Worm (Caenorhabditis elegans) whole organism, mixed stage, embryonic: ENCODE data around the gene flap-1.

Experiments used
- bed-3 ChIP-seq: fragments of 200-800 bp; sonication (Bioruptor generic); optimal IDR thresholded peaks from 3 replicates; lab custom pipeline; 2018; ENCODE audit warnings: mild to moderate bottlenecking, missing genetic modification characterization, moderate library complexity, missing compliant biosample characterization
- lin-13 ChIP-seq: fragments of 150-350 bp; optimal IDR thresholded peaks from 2 replicates; lab custom pipeline; 2014; ENCODE audit warnings: missing biosample characterization, missing genetic modification characterization
- nhr-28 ChIP-seq: fragments of 150-350 bp; optimal IDR thresholded peaks from 2 replicates; lab custom pipeline; 2014; ENCODE audit warnings: missing biosample characterization, missing genetic modification characterization
- nhr-76 ChIP-seq: sonication (generic microtip); optimal IDR thresholded peaks from 2 replicates; lab custom pipeline; 2017; ENCODE audit warnings: missing biosample characterization, missing genetic modification characterization
- pha-4 ChIP-seq: fragments of 150-350 bp; optimal IDR thresholded peaks from 2 replicates; lab custom pipeline; 2018; ENCODE audit warnings: missing biosample characterization, missing genetic modification reagents, missing genetic modification characterization
- snpc-4 ChIP-seq: fragments of 150-350 bp; optimal IDR thresholded peaks from 2 replicates; lab custom pipeline; 2014; ENCODE audit warnings: missing biosample characterization, missing genetic modification characterization

DNA sequence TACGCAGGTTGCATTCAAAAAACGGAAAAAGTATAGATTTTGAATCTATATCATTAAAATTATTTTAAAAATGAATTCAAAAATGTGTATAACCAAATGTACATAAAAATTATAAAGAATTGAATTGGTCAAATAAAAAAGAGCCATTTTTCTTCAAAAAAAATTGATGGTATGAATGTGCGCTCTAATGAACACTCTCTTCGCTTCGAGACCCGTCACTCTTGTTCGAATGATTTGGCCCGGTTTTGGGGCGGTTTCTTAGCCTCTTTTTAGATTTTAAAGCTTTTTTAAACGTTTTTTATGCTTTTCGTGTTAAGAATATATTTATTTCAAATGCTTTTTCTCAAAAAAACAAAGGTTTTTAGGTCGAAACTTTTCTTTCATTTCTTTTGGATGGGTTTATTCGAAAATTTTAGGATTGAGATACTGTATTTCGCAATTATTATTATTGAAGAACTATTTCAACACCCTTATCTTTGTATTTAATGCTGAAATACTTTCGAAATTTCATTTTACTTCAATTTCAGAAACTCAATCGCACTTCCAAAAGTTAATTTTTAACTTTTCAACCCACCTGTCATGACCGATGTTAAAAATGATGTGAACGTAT is 1.0 kb upstream of the flap-1 start, which contains the start of gene inf-1:
- TF ChIP-seq nhr-76 (tag; lab: Kevin White, UChicago) (no peak), lin-13 (no peak), bed-3 (GFP tag; lab: Kevin White, UChicago) (no peak), pha-4 (tag; lab: Kevin White, UChicago) (no peak), nhr-28 (tag; lab: Kevin White, UChicago) (no peak), snpc-4 (tag; lab: Kevin White, UChicago) (no peak)
